Worm (Caenorhabditis elegans): ENCODE results near the gene C05D12.4.

ce11 chrII:11427322-11427721, 4.4 kb upstream of the C05D12.4 start:
- TF ChIP-seq ztf-23 (GFP tag; IDR thresholded peaks at IDR 0.05) = no peak
- TF ChIP-seq ref-1 (GFP tag; conservative IDR thresholded peaks at IDR 0.05) = no peak
- no peak for TF ChIP-seq ztf-29 (GFP tag; IDR thresholded peaks at IDR 0.05)
- TF ChIP-seq med-1 (GFP tag; optimal IDR thresholded peaks at IDR 0.05; ENCODE audit: insufficient read depth) = no peak

Data from whole organism, midembryonic.